Fruit fly (Drosophila melanogaster) whole organism, adult: ENCODE data around the gene lute.

Experiments used
- CG11617 ChIP-seq: fragments of 200-800 bp; sonication (Bioruptor generic); optimal IDR thresholded peaks from 2 replicates; lab custom pipeline; 2017; ENCODE audit warnings: mild to moderate bottlenecking, missing biosample characterization, missing genetic modification reagents, missing genetic modification characterization
- CG12768 ChIP-seq: fragments of 200-800 bp; sonication (Bioruptor generic); optimal IDR thresholded peaks from 2 replicates; lab custom pipeline; 2017; ENCODE audit warnings: missing biosample characterization, missing genetic modification characterization, mild to moderate bottlenecking, moderate library complexity, missing genetic modification reagents
- CG14711 ChIP-seq: fragments of 200-800 bp; sonication (Bioruptor generic); optimal IDR thresholded peaks from 2 replicates; lab custom pipeline; 2018; ENCODE audit warnings: missing biosample characterization, mild to moderate bottlenecking, missing genetic modification characterization, moderate library complexity
- CG1620 ChIP-seq: fragments of 200-800 bp; sonication (Bioruptor generic); optimal IDR thresholded peaks from 2 replicates; lab custom pipeline; 2016; ENCODE audit warnings: missing biosample characterization, missing genetic modification characterization
- CG33017 ChIP-seq: fragments of 200-800 bp; sonication (Bioruptor generic); optimal IDR thresholded peaks from 2 replicates; lab custom pipeline; 2018; ENCODE audit warnings: missing biosample characterization, mild to moderate bottlenecking, missing genetic modification characterization, moderate library complexity
- CG5204 ChIP-seq: fragments of 200-800 bp; sonication (Bioruptor generic); optimal IDR thresholded peaks from 2 replicates; lab custom pipeline; 2016; ENCODE audit warnings: missing biosample characterization, missing genetic modification characterization
- CG7045 ChIP-seq: fragments of 200-800 bp; sonication (Bioruptor generic); optimal IDR thresholded peaks from 2 replicates; lab custom pipeline; 2017; ENCODE audit warnings: missing biosample characterization, mild to moderate bottlenecking, missing genetic modification characterization
- CG7101 ChIP-seq: fragments of 200-800 bp; sonication (Bioruptor generic); optimal IDR thresholded peaks from 2 replicates; lab custom pipeline; 2018; ENCODE audit warnings: missing biosample characterization, mild to moderate bottlenecking, missing genetic modification characterization, moderate library complexity
- Clk ChIP-seq: fragments of 200-800 bp; sonication (Bioruptor generic); optimal IDR thresholded peaks from 2 replicates; lab custom pipeline; 2017; ENCODE audit warnings: missing biosample characterization, missing genetic modification characterization
- Crg-1 ChIP-seq: fragments of 200-800 bp; sonication (Bioruptor generic); optimal IDR thresholded peaks from 2 replicates; lab custom pipeline; 2016; ENCODE audit warnings: missing biosample characterization, missing genetic modification characterization
- Hr96 ChIP-seq: fragments of 200-800 bp; sonication (Bioruptor generic); optimal IDR thresholded peaks from 2 replicates; lab custom pipeline; 2016; ENCODE audit warnings: missing biosample characterization, missing genetic modification characterization
- Mnt ChIP-seq: fragments of 200-800 bp; sonication (Bioruptor generic); optimal IDR thresholded peaks from 2 replicates; lab custom pipeline; 2016; ENCODE audit warnings: missing biosample characterization, mild to moderate bottlenecking, missing genetic modification characterization
- bab1 ChIP-seq: fragments of 200-800 bp; sonication (Bioruptor generic); optimal IDR thresholded peaks from 3 replicates; lab custom pipeline; 2019; ENCODE audit warnings: missing biosample characterization, mild to moderate bottlenecking, missing genetic modification characterization, moderate library complexity
- cic ChIP-seq: fragments of 200-800 bp; sonication (Bioruptor generic); optimal IDR thresholded peaks from 2 replicates; lab custom pipeline; 2017; ENCODE audit warnings: missing biosample characterization, mild to moderate bottlenecking, missing genetic modification characterization, moderate library complexity
- cnc ChIP-seq, 2 experiments: fragments of >200 bp; optimal IDR thresholded peaks; 2 replicates each; lab custom pipeline; 2017
- kay ChIP-seq: fragments of 200-800 bp; sonication (Bioruptor generic); peaks from one replicate; lab custom pipeline; 2016; ENCODE audit warnings: missing biosample characterization, missing genetic modification characterization, borderline replicate concordance
- ovo ChIP-seq: fragments of 200-800 bp; sonication (Bioruptor generic); optimal IDR thresholded peaks from 2 replicates; lab custom pipeline; 2016; ENCODE audit warnings: missing biosample characterization, missing genetic modification characterization
- pad ChIP-seq: fragments of 200-800 bp; sonication (Bioruptor generic); optimal IDR thresholded peaks from 3 replicates; lab custom pipeline; 2017; ENCODE audit warnings: missing biosample characterization, missing genetic modification characterization, mild to moderate bottlenecking, moderate library complexity, missing genetic modification reagents
- tj ChIP-seq: fragments of 200-800 bp; sonication (Bioruptor generic); optimal IDR thresholded peaks from 3 replicates; lab custom pipeline; 2017; ENCODE audit warnings: missing biosample characterization, mild to moderate bottlenecking, missing genetic modification characterization, moderate library complexity
- toe ChIP-seq: fragments of 200-800 bp; sonication (Bioruptor generic); optimal IDR thresholded peaks from 2 replicates; lab custom pipeline; 2016; ENCODE audit warnings: missing biosample characterization, missing genetic modification characterization

Gene lute

dm6 chr3R:17385329-17386019 lies 5.7 kb downstream of the lute start:
- TF ChIP-seq cic (GFP tag; lab: Kevin White, UChicago) (peak; percentile 56), Crg-1 (GFP tag; lab: Kevin White, UChicago) (peak; percentile 78), Hr96 (GFP tag; lab: Kevin White, UChicago) (peak; percentile 74), CG11617 (no peak), CG7045 (peak; percentile 65), CG7101 (tag; lab: Kevin White, UChicago) (peak; percentile 73), CG12768 (GFP tag; lab: Kevin White, UChicago) (peak; percentile 23), Clk (GFP tag; lab: Kevin White, UChicago) (no peak), Mnt (GFP tag; lab: Kevin White, UChicago) (peak; percentile 70), toe (GFP tag; lab: Kevin White, UChicago) (peak; percentile 75), pad (peak; percentile 60), tj (peak; percentile 68), CG14711 (tag; lab: Kevin White, UChicago) (peak; percentile 74), CG5204 (peak; percentile 68), CG1620 (peak; percentile 84), bab1 (peak; percentile 83), kay (GFP tag; lab: Kevin White, UChicago) (no peak), ovo (GFP tag; lab: Kevin White, UChicago) (peak; percentile 59), CG33017 (tag; lab: Kevin White, UChicago) (peak; percentile 55), cnc (optimal IDR thresholded peaks at IDR 0.05; lab: Kevin White, UChicago) (no peak)

DNA sequence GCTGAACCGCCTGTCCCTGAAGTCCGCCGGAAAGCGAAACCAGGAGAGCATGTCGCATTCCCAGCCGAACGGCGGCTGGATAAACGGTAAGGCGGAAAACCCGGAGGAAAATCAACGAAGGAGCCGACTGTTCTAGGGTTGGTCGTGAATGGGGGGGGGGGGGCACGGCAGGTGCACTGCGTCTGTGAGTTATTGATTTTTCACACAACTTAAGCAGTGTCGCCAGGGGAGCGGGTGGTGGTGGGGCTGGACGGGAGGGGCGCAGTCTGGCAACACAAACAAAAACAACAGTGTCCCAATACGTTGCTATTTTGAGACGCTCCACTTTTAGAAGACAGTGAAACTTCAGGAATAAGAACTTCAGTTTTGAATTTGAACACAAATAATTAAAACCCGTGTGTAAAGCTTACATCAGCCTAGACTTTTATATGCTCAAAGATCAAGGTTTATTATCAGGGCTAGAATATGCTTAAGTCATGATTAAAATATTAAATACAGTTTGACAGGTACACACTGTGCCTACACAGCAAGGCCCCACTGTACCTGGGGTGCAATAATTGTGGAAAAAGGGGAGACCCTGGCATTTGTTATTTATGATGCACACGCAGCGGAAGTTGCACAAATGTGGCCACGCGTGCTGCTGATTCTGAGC lies 6.5 kb downstream of the lute start:
- TF ChIP-seq CG14711 (tag; lab: Kevin White, UChicago) (peak; percentile 63), CG1620 (no peak), Clk (GFP tag; lab: Kevin White, UChicago) (peak; percentile 55), ovo (GFP tag; lab: Kevin White, UChicago) (no peak), CG7101 (tag; lab: Kevin White, UChicago) (peak; percentile 60), pad (peak; percentile 3), Hr96 (GFP tag; lab: Kevin White, UChicago) (peak; percentile 32), kay (GFP tag; lab: Kevin White, UChicago) (peak; percentile 12), toe (GFP tag; lab: Kevin White, UChicago) (peak; percentile 54), CG12768 (GFP tag; lab: Kevin White, UChicago) (peak; percentile 60), CG33017 (tag; lab: Kevin White, UChicago) (peak; percentile 55), CG7045 (peak; percentile 19), bab1 (peak; percentile 54), cnc (optimal IDR thresholded peaks at IDR 0.05; lab: Kevin White, UChicago) (no peak), Mnt (GFP tag; lab: Kevin White, UChicago) (no peak), cic (GFP tag; lab: Kevin White, UChicago) (no peak), CG5204 (peak; percentile 36)

DNA sequence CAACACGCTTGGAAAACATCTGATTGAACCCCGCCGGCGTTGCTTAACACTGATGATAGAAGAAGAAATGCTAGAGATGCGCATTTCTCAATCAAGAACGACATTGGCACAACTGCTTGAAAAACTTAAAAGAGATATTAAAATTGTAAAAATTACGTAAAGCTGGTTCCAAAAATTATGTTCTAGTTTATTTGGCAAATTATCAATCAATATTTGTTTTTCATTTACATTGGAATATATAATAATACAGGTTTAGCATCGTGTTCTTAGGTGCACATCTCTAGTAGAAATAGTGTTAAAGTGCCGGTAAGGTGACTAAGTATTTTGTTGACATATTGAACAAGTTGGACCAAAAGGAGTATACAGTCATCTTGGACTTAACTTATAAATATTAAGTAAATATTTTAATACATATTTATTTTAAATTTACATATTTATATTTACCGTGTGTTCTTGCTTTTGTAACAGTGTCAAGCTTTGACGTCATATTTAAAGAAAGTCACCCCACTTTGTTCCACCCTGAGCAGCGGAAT lies 11.6 kb downstream of the lute start, which contains the start of the genes Brf and sds22:
Gene Brf (minus strand): TSS at position 25 of the 533 bp plus-strand sequence.
Gene sds22 (plus strand): TSS at position 282 of the 533 bp plus-strand sequence.
- TF ChIP-seq CG11617, result peak; percentile 96
- TF ChIP-seq cnc (optimal IDR thresholded peaks at IDR 0.05; lab: Kevin White, UChicago), result no peak
- peak; percentile 86 for TF ChIP-seq Clk (GFP tag; lab: Kevin White, UChicago)
- TF ChIP-seq Hr96 (GFP tag; lab: Kevin White, UChicago), result peak; percentile 93
- TF ChIP-seq CG12768 (GFP tag; lab: Kevin White, UChicago), result peak; percentile 96
- TF ChIP-seq ovo (GFP tag; lab: Kevin White, UChicago), result peak; percentile 95
- TF ChIP-seq kay (GFP tag; lab: Kevin White, UChicago), result peak; percentile 99
- peak; percentile 96 for TF ChIP-seq Crg-1 (GFP tag; lab: Kevin White, UChicago)
- TF ChIP-seq bab1, result peak; percentile 95
- peak; percentile 98 for TF ChIP-seq toe (GFP tag; lab: Kevin White, UChicago)
- TF ChIP-seq CG7045, result peak; percentile 95
- TF ChIP-seq CG1620, result peak; percentile 98
- peak; percentile 91 for TF ChIP-seq Mnt (GFP tag; lab: Kevin White, UChicago)
- TF ChIP-seq tj, result peak; percentile 85
- peak; percentile 97 for TF ChIP-seq CG7101 (tag; lab: Kevin White, UChicago)
- peak; percentile 97 for TF ChIP-seq CG5204
- peak; percentile 88 for TF ChIP-seq pad
- peak; percentile 91 for TF ChIP-seq CG14711 (tag; lab: Kevin White, UChicago)
- peak; percentile 92 for TF ChIP-seq CG33017 (tag; lab: Kevin White, UChicago)
- peak; percentile 26 for TF ChIP-seq cic (GFP tag; lab: Kevin White, UChicago)

DNA sequence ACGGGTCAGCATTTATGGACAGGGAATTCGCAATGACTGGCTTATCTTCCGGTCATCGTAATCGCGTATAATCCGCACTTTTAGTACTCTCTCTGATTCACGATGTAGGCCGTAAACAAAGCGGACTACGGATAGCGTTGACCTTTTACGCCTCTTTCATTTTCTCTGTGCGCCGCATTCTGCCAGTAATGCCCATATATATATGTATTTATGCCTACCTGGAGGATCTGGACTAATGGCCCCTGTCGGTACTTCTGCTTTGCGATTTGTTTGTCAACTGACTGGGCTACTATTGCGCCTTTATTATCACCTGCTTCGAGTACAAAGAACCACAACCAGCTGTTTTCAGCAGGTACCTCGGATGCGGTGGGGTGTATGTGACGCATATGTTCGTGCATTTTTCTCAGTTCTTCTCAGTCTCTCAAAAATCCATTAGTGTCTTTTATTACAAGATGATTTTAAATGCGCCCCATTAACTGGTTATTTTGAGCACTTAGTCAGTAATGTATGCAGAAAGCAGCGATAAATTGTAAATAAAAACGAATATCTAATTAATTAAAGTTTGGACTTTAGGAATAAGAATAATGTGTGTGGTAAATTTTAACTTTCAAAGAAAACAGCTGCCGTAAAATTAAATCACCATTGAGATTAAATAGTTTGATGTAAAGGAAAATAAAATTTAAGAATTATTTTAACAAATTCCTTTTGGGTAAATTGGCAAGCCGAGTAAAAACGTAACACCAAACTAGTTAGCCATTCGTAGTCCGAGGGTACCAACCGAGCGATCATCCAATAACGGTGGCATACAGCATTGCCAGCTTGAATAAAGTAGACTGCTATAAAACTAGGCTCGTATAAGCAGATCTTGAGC lies 14.8 kb downstream of the lute start, which contains the start of gene CREG:
Gene CREG (minus strand): TSS at position 323 of the 871 bp plus-strand sequence.
- TF ChIP-seq CG12768 (GFP tag; lab: Kevin White, UChicago), result peak; percentile 59
- TF ChIP-seq bab1, result no peak
- TF ChIP-seq tj, result peak; percentile 24
- peak; percentile 71 for TF ChIP-seq CG11617
- peak; percentile 58 for TF ChIP-seq Hr96 (GFP tag; lab: Kevin White, UChicago)
- peak; percentile 1 for TF ChIP-seq CG7101 (tag; lab: Kevin White, UChicago)
- TF ChIP-seq Clk (GFP tag; lab: Kevin White, UChicago), result no peak
- TF ChIP-seq toe (GFP tag; lab: Kevin White, UChicago), result no peak
- TF ChIP-seq CG5204, result peak; percentile 50
- TF ChIP-seq CG7045, result peak; percentile 24
- TF ChIP-seq cnc (optimal IDR thresholded peaks at IDR 0.05; lab: Kevin White, UChicago), result peak; percentile 12 to 21
- no peak for TF ChIP-seq CG1620
- TF ChIP-seq Crg-1 (GFP tag; lab: Kevin White, UChicago), result peak; percentile 2
- TF ChIP-seq CG33017 (tag; lab: Kevin White, UChicago), result no peak
- peak; percentile 26 for TF ChIP-seq pad
- peak; percentile 20 for TF ChIP-seq CG14711 (tag; lab: Kevin White, UChicago)
- peak; percentile 83 for TF ChIP-seq kay (GFP tag; lab: Kevin White, UChicago)
- TF ChIP-seq Mnt (GFP tag; lab: Kevin White, UChicago), result peak; percentile 25
- TF ChIP-seq cic (GFP tag; lab: Kevin White, UChicago), result peak; percentile 22
